Worm (Caenorhabditis elegans) whole organism, L3 larva: ENCODE data around the gene eak-3.

Experiments
- lin-39 ChIP-seq: fragments of 150-350 bp; optimal IDR thresholded peaks from 2 replicates; lab custom pipeline; 2018; ENCODE audit warnings: missing biosample characterization, missing genetic modification reagents, missing genetic modification characterization
- mdl-1 ChIP-seq: fragments of 150-350 bp; optimal IDR thresholded peaks from 2 replicates; lab custom pipeline; 2014; ENCODE audit warnings: missing biosample characterization, missing genetic modification characterization
- nhr-12 ChIP-seq: fragments of 150-350 bp; optimal IDR thresholded peaks from 2 replicates; lab custom pipeline; 2014; ENCODE audit warnings: missing biosample characterization, missing genetic modification characterization
- nhr-25 ChIP-seq: sonication (generic microtip); optimal IDR thresholded peaks from 2 replicates; lab custom pipeline; 2017; ENCODE audit warnings: missing biosample characterization, missing genetic modification characterization
- pqm-1 ChIP-seq: fragments of 150-350 bp; optimal IDR thresholded peaks from 2 replicates; lab custom pipeline; 2017; ENCODE audit warnings: missing biosample characterization, missing genetic modification characterization, inconsistent platforms

ce11 chrIII:1218998-1219397 lies 42.6 kb upstream of the eak-3 start:
- no peak for TF ChIP-seq nhr-25
- no peak for TF ChIP-seq nhr-12 (tag; lab: Kevin White, UChicago)
- TF ChIP-seq mdl-1 (tag; lab: Kevin White, UChicago) = no peak
- no peak for TF ChIP-seq pqm-1 (tag; lab: Kevin White, UChicago)
- TF ChIP-seq lin-39 = no peak
